Fruit fly (Drosophila melanogaster): Measurements from ENCODE around the gene CG2201.

CG2201 gene

dm6 chr2L:21623685-21624471 lies at the start of gene CG2201 (continued):
- no peak for TF ChIP-seq CrebB (tag; optimal IDR thresholded peaks at IDR 0.05)
- TF ChIP-seq al (GFP tag; IDR thresholded peaks at IDR 0.05) = peak; percentile 65
- no peak for TF ChIP-seq pan (optimal IDR thresholded peaks at IDR 0.05)
- peak in 1 of 2 experiments; percentile 62 for TF ChIP-seq pan (GFP tag; optimal IDR thresholded peaks at IDR 0.05 in 1 of 2, IDR thresholded peaks at IDR 0.05 in 1 of 2)
- TF ChIP-seq fd102C (GFP tag; optimal IDR thresholded peaks at IDR 0.05) = no peak
- no peak for TF ChIP-seq gt (GFP tag; IDR thresholded peaks at IDR 0.05)
- no peak; the same call in 1 of the 2 replicates for TF ChIP-seq NFAT (GFP tag; IDR thresholded peaks at IDR 0.05)
- peak; percentile 32 for TF ChIP-seq CG8290 (GFP tag; optimal IDR thresholded peaks at IDR 0.05)
- peak in 1 of 2 experiments; percentile 68 for TF ChIP-seq CG8290 (tag; optimal IDR thresholded peaks at IDR 0.05)
- peak; percentile 96 for TF ChIP-seq CG18011 (GFP tag; optimal IDR thresholded peaks at IDR 0.05)
- TF ChIP-seq Rx (GFP tag; IDR thresholded peaks at IDR 0.05) = no peak; the same call in 1 of the 2 replicates
- peak; percentile 49 for TF ChIP-seq CG17328 (GFP tag; IDR thresholded peaks at IDR 0.05)
- no peak for TF ChIP-seq repo (GFP tag; optimal IDR thresholded peaks at IDR 0.05)
- TF ChIP-seq Dip3 (GFP tag; optimal IDR thresholded peaks at IDR 0.05) = no peak
- peak; percentile 69 for TF ChIP-seq gem (tag; optimal IDR thresholded peaks at IDR 0.05)
- peak; percentile 40 for TF ChIP-seq Hr3 (GFP tag; optimal IDR thresholded peaks at IDR 0.05)
- TF ChIP-seq croc (GFP tag; conservative IDR thresholded peaks at IDR 0.05) = no peak
- TF ChIP-seq fd96Cb (tag; optimal IDR thresholded peaks at IDR 0.05) = peak; percentile 24
- no peak for TF ChIP-seq shn (GFP tag; optimal IDR thresholded peaks at IDR 0.05)
- peak; percentile 32 for TF ChIP-seq ac (GFP tag; optimal IDR thresholded peaks at IDR 0.05)
- TF ChIP-seq CG11504 (tag; optimal IDR thresholded peaks at IDR 0.05) = peak; percentile 64
- no peak for TF ChIP-seq schlank (tag; optimal IDR thresholded peaks at IDR 0.05)
- TF ChIP-seq HLH4C (GFP tag; IDR thresholded peaks at IDR 0.05; ENCODE audit: partially characterized antibody) = 0 out of 3 replicates have a peak, but pooled peaks have one; percentile 43
- no peak for TF ChIP-seq MESR4 (GFP tag; optimal IDR thresholded peaks at IDR 0.05)
- no peak for TF ChIP-seq CG34224 (GFP tag; IDR thresholded peaks at IDR 0.05; ENCODE audit: partially characterized antibody)
- TF ChIP-seq CG11456 (GFP tag; IDR thresholded peaks at IDR 0.05) = no peak
- TF ChIP-seq btn (GFP tag; optimal IDR thresholded peaks at IDR 0.05) = no peak
- peak; percentile 25 for TF ChIP-seq CG2678 (tag; optimal IDR thresholded peaks at IDR 0.05)
- TF ChIP-seq CG18764 (GFP tag; optimal IDR thresholded peaks at IDR 0.05) = no peak
- TF ChIP-seq CG7372 (GFP tag; IDR thresholded peaks at IDR 0.05) = no peak
- peak; percentile 40 for TF ChIP-seq Meics (GFP tag; optimal IDR thresholded peaks at IDR 0.05)
- no peak for TF ChIP-seq Adf1 (GFP tag; IDR thresholded peaks at IDR 0.05)
- peak; percentile 46; the same call in 1 of the 2 replicates for TF ChIP-seq ap (GFP tag; IDR thresholded peaks at IDR 0.05)
- TF ChIP-seq en (GFP tag; optimal IDR thresholded peaks at IDR 0.05) = no peak
- no peak for TF ChIP-seq knrl (GFP tag; IDR thresholded peaks at IDR 0.05; ENCODE audit: partially characterized antibody)
- no peak for TF ChIP-seq CG16863 (GFP tag; optimal IDR thresholded peaks at IDR 0.05)
- TF ChIP-seq Lhr (GFP tag; optimal IDR thresholded peaks at IDR 0.05) = peak; percentile 83
- no peak for TF ChIP-seq ems (GFP tag; optimal IDR thresholded peaks at IDR 0.05)
- no peak for TF ChIP-seq Scr (GFP tag; IDR thresholded peaks at IDR 0.05; ENCODE audit: partially characterized antibody)
- TF ChIP-seq Chrac-16 (GFP tag; optimal IDR thresholded peaks at IDR 0.05) = peak; percentile 15
- TF ChIP-seq Sin3A (optimal IDR thresholded peaks at IDR 0.05) = no peak
- TF ChIP-seq B-H1 (GFP tag; IDR thresholded peaks at IDR 0.05) = 0 out of 3 replicates have a peak, but pooled peaks have one; percentile 17
- TF ChIP-seq Sry-β (GFP tag; optimal IDR thresholded peaks at IDR 0.05) = peak; percentile 27
- peak; percentile 40; the same call in 1 of the 2 replicates for TF ChIP-seq CG4360 (GFP tag; IDR thresholded peaks at IDR 0.05)
- TF ChIP-seq sima (GFP tag; optimal IDR thresholded peaks at IDR 0.05) = no peak
- peak; percentile 61 for TF ChIP-seq CG8924 (tag; optimal IDR thresholded peaks at IDR 0.05)
- TF ChIP-seq NK7.1 (GFP tag; optimal IDR thresholded peaks at IDR 0.05) = no peak
- no peak for TF ChIP-seq sd (tag; optimal IDR thresholded peaks at IDR 0.05)
- 0 out of 2 replicates have a peak, but pooled peaks have one; percentile 20 for TF ChIP-seq CG14014 (GFP tag; IDR thresholded peaks at IDR 0.05)
- peak; percentile 68 for TF ChIP-seq CG6765 (GFP tag; optimal IDR thresholded peaks at IDR 0.05)

Data from whole organism, embryonic.